Worm (Caenorhabditis elegans) whole organism, L4 larva: ENCODE results near the gene T08G5.15.

Experiments used
- F44E2.7 ChIP-seq: fragments of 200-800 bp; sonication (Bioruptor generic); IDR thresholded peaks from 2 replicates; pipeline ENCODE4 v2.1.2; 2022; ENCODE audit warnings: missing genetic modification characterization, missing compliant biosample characterization
- Y48G9A.11 ChIP-seq: fragments of 200-800 bp; sonication (Bioruptor generic); IDR thresholded peaks from 2 replicates; pipeline ENCODE4 v1.3.6; 2022; ENCODE audit warnings: missing genetic modification reagents, missing genetic modification characterization, missing compliant biosample characterization
- Y5F2A.4 ChIP-seq: fragments of 200-800 bp; sonication (Bioruptor generic); optimal IDR thresholded peaks from 2 replicates; lab custom pipeline; 2018; ENCODE audit warnings: mild to moderate bottlenecking, missing genetic modification characterization, missing compliant biosample characterization
- ZK546.5 ChIP-seq, 2 experiments: sonication (generic microtip); optimal IDR thresholded peaks; 2 replicates each; lab custom pipeline; 2017; ENCODE audit warnings: missing biosample characterization in 2 of 2, missing genetic modification characterization in 2 of 2
- aha-1 ChIP-seq: fragments of 150-350 bp; peaks from one replicate; lab custom pipeline; 2014; ENCODE audit warnings: missing biosample characterization, missing genetic modification characterization
- attf-4 ChIP-seq: sonication (generic microtip); optimal IDR thresholded peaks from 3 replicates; lab custom pipeline; 2017; ENCODE audit warnings: missing biosample characterization, missing genetic modification characterization
- ceh-44 ChIP-seq: fragments of 200-800 bp; sonication (Bioruptor generic); IDR thresholded peaks from 2 replicates; pipeline ENCODE4 v1.3.6; 2022; ENCODE audit warnings: missing genetic modification reagents, missing genetic modification characterization, missing compliant biosample characterization
- ctbp-1 ChIP-seq: fragments of 200-800 bp; sonication (Bioruptor generic); IDR thresholded peaks from 2 replicates; pipeline ENCODE4 v1.3.6; 2022; ENCODE audit warnings: missing genetic modification reagents, missing genetic modification characterization, missing compliant biosample characterization
- daf-16 ChIP-seq, 3 experiments: sonication (generic microtip); optimal IDR thresholded peaks; 2 replicates each; lab custom pipeline; 2016 to 2017; ENCODE audit warnings: missing genetic modification characterization in 3 of 3, missing genetic modification reagents in 3 of 3, mild to moderate bottlenecking in 2 of 3, missing compliant biosample characterization in 2 of 3, missing biosample characterization in 1 of 3, moderate library complexity in 1 of 3
- dmd-6 ChIP-seq: fragments of 200-800 bp; sonication (Bioruptor generic); IDR thresholded peaks from 2 replicates; pipeline ENCODE4 v1.3.6; 2022; ENCODE audit warnings: missing genetic modification reagents, missing genetic modification characterization, missing compliant biosample characterization
- dmd-8 ChIP-seq: fragments of 200-800 bp; sonication (Bioruptor generic); IDR thresholded peaks from 2 replicates; pipeline ENCODE4 v1.3.6; 2022; ENCODE audit warnings: missing genetic modification characterization, missing compliant biosample characterization
- dve-1 ChIP-seq: sonication (generic microtip); optimal IDR thresholded peaks from 2 replicates; lab custom pipeline; 2017; ENCODE audit warnings: antibody characterized with exemption, mild to moderate bottlenecking, missing genetic modification characterization, missing compliant biosample characterization; ENCODE audit not compliant: insufficient read depth
- fkh-10 ChIP-seq: fragments of 150-350 bp; optimal IDR thresholded peaks from 2 replicates; lab custom pipeline; 2014; ENCODE audit warnings: missing biosample characterization, missing genetic modification reagents, missing genetic modification characterization
- hif-1 ChIP-seq, 2 experiments: sonication (generic microtip); optimal IDR thresholded peaks; 2 replicates each; lab custom pipeline; 2016 to 2017; ENCODE audit warnings: missing compliant biosample characterization in 2 of 2, missing genetic modification characterization in 2 of 2, missing genetic modification reagents in 2 of 2, missing genotype in 2 of 2, mild to moderate bottlenecking in 1 of 2
- hlh-11 ChIP-seq: fragments of 200-800 bp; sonication (Bioruptor generic); optimal IDR thresholded peaks from 2 replicates; lab custom pipeline; 2018; ENCODE audit warnings: mild to moderate bottlenecking, missing genetic modification characterization, missing compliant biosample characterization
- hlh-30 ChIP-seq: sonication (generic microtip); optimal IDR thresholded peaks from 2 replicates; lab custom pipeline; 2017; ENCODE audit warnings: antibody characterized with exemption, mild to moderate bottlenecking, missing genetic modification characterization, missing compliant biosample characterization; ENCODE audit not compliant: insufficient read depth
- hmg-1.1 ChIP-seq: fragments of 200-800 bp; sonication (Bioruptor generic); IDR thresholded peaks from 2 replicates; pipeline ENCODE4 v1.3.6; 2022; ENCODE audit warnings: missing genetic modification reagents, missing genetic modification characterization, missing compliant biosample characterization
- jun-1 ChIP-seq: fragments of 150-350 bp; optimal IDR thresholded peaks from 2 replicates; lab custom pipeline; 2014; ENCODE audit warnings: missing biosample characterization, missing genetic modification reagents, missing genetic modification characterization
- lim-7 ChIP-seq: fragments of 200-800 bp; sonication (Bioruptor generic); IDR thresholded peaks from 2 replicates; pipeline ENCODE4 v1.3.6; 2022; ENCODE audit warnings: missing genetic modification characterization, missing compliant biosample characterization
- lin-29 ChIP-seq: fragments of 200-800 bp; sonication (Bioruptor generic); IDR thresholded peaks from 2 replicates; pipeline ENCODE4 v1.3.6; 2022; ENCODE audit warnings: missing genetic modification reagents, missing genetic modification characterization, missing compliant biosample characterization
- lin-38 ChIP-seq: fragments of 200-800 bp; sonication (Bioruptor generic); IDR thresholded peaks from 2 replicates; pipeline ENCODE4 v1.3.6; 2022; ENCODE audit warnings: missing genetic modification reagents, missing genetic modification characterization, missing compliant biosample characterization
- lir-3 ChIP-seq: sonication (generic microtip); optimal IDR thresholded peaks from 2 replicates; lab custom pipeline; 2016; ENCODE audit warnings: mild to moderate bottlenecking, missing genetic modification characterization, missing compliant biosample characterization
- madf-5 ChIP-seq, 2 experiments: fragments of 200-800 bp; sonication (Bioruptor generic); IDR thresholded peaks; 2 replicates each; pipeline ENCODE4 v1.3.6; 2022; ENCODE audit warnings: missing compliant biosample characterization in 2 of 2, missing genetic modification characterization in 2 of 2
- mdl-1 ChIP-seq, 2 experiments: fragments of 150-350 bp in 1 of 2; sonication (generic microtip) in 1 of 2; optimal IDR thresholded peaks; 2 replicates each; lab custom pipeline; 2014 to 2017; ENCODE audit warnings: missing biosample characterization in 2 of 2, missing genetic modification characterization in 2 of 2
- mes-2 ChIP-seq: sonication (generic microtip); optimal IDR thresholded peaks from 2 replicates; lab custom pipeline; 2016; ENCODE audit warnings: missing genotype, mild to moderate bottlenecking, missing genetic modification characterization, missing compliant biosample characterization; ENCODE audit not compliant: poor library complexity, severe bottlenecking
- nhr-10 ChIP-seq: fragments of 150-350 bp; optimal IDR thresholded peaks from 2 replicates; lab custom pipeline; 2014; ENCODE audit warnings: missing biosample characterization, missing genetic modification characterization
- nhr-237 ChIP-seq: sonication (generic microtip); optimal IDR thresholded peaks from 2 replicates; lab custom pipeline; 2017; ENCODE audit warnings: missing biosample characterization, missing genetic modification characterization
- nhr-28 ChIP-seq: fragments of 150-350 bp; optimal IDR thresholded peaks from 2 replicates; lab custom pipeline; 2014; ENCODE audit warnings: missing biosample characterization, missing genetic modification characterization
- nhr-48 ChIP-seq: sonication (generic microtip); optimal IDR thresholded peaks from 2 replicates; lab custom pipeline; 2016; ENCODE audit warnings: mild to moderate bottlenecking, missing genetic modification characterization, missing compliant biosample characterization
- pha-4 ChIP-seq, 2 experiments: fragments of 150-350 bp in 1 of 2; fragments of 200-800 bp in 1 of 2; sonication (Bioruptor generic) in 1 of 2; IDR thresholded peaks in 1 of 2; optimal IDR thresholded peaks in 1 of 2; 2 replicates each; pipeline versions ENCODE4 v1.3.6 to Lab custom; 2014 to 2022; ENCODE audit warnings: missing genetic modification characterization in 2 of 2, missing genetic modification reagents in 2 of 2, missing biosample characterization in 1 of 2, missing compliant biosample characterization in 1 of 2
- rbr-2 ChIP-seq: sonication (generic microtip); optimal IDR thresholded peaks from 2 replicates; lab custom pipeline; 2016; ENCODE audit warnings: missing genotype, missing genetic modification characterization, missing compliant biosample characterization
- sdz-12 ChIP-seq: fragments of 200-800 bp; sonication (Bioruptor generic); optimal IDR thresholded peaks from 2 replicates; lab custom pipeline; 2018; ENCODE audit warnings: mild to moderate bottlenecking, missing genetic modification characterization, missing compliant biosample characterization
- skn-1 ChIP-seq: fragments of 150-350 bp; optimal IDR thresholded peaks from 2 replicates; lab custom pipeline; 2014; ENCODE audit warnings: missing biosample characterization, missing genetic modification characterization
- spr-1 ChIP-seq: sonication (generic microtip); optimal IDR thresholded peaks from 2 replicates; lab custom pipeline; 2016; ENCODE audit warnings: mild to moderate bottlenecking, missing genetic modification characterization, missing compliant biosample characterization
- tra-1 ChIP-seq: fragments of 200-800 bp; sonication (Bioruptor generic); IDR thresholded peaks from 2 replicates; pipeline ENCODE4 v1.3.6; 2022; ENCODE audit warnings: missing genetic modification reagents, missing genetic modification characterization, missing compliant biosample characterization
- unc-62 ChIP-seq, 3 experiments: fragments of 150-350 bp in 1 of 3; sonication (generic microtip); optimal IDR thresholded peaks in 2 of 3; peaks in 1 of 3; 1 replicate in 1 of 3; 2 replicates in 2 of 3; lab custom pipeline; 2014 to 2017; ENCODE audit warnings: missing biosample characterization in 3 of 3, missing genetic modification characterization in 3 of 3, missing genetic modification reagents in 3 of 3, missing genotype in 1 of 3
- vab-7 ChIP-seq: fragments of 200-800 bp; sonication (Bioruptor generic); IDR thresholded peaks from 2 replicates; pipeline ENCODE4 v1.3.6; 2022; ENCODE audit warnings: missing genetic modification reagents, missing genetic modification characterization, missing compliant biosample characterization
- zfp-3 ChIP-seq: fragments of 200-800 bp; sonication (Bioruptor generic); conservative IDR thresholded peaks from 2 replicates; pipeline ENCODE4 v1.3.6; 2022; ENCODE audit warnings: missing genetic modification reagents, missing genetic modification characterization, missing compliant biosample characterization
- ztf-11 ChIP-seq: fragments of 150-350 bp; optimal IDR thresholded peaks from 2 replicates; lab custom pipeline; 2014; ENCODE audit warnings: missing biosample characterization, missing genetic modification characterization
- ztf-7 ChIP-seq: fragments of 150-350 bp; optimal IDR thresholded peaks from 2 replicates; lab custom pipeline; 2014; ENCODE audit warnings: missing biosample characterization, missing genetic modification characterization

The T08G5.15 gene

ce11 chrV:14002402-14002801 lies 20.6 kb downstream of the T08G5.15 start:
- TF ChIP-seq aha-1 (tag; lab: Kevin White, UChicago), result peak; percentile 72
- TF ChIP-seq tra-1 (GFP tag; lab: Robert Waterston, UW), result peak; percentile 32; the same call in 1 of the 2 replicates
- TF ChIP-seq mes-2, result peak; percentile 52
- TF ChIP-seq ZK546.5 (tag; optimal IDR thresholded peaks at IDR 0.05; lab: Kevin White, UChicago), result no peak
- no peak for TF ChIP-seq fkh-10 (GFP tag; lab: Kevin White, UChicago)
- no peak for TF ChIP-seq mdl-1 (tag; optimal IDR thresholded peaks at IDR 0.05; lab: Kevin White, UChicago)
- no peak for TF ChIP-seq dmd-8 (GFP tag; lab: Robert Waterston, UW)
- TF ChIP-seq hlh-11 (tag; lab: Kevin White, UChicago), result peak; percentile 56
- no peak for TF ChIP-seq rbr-2 (tag; lab: Kevin White, UChicago)
- TF ChIP-seq vab-7 (GFP tag; lab: Robert Waterston, UW), result no peak
- TF ChIP-seq Y48G9A.11 (GFP tag; lab: Robert Waterston, UW), result no peak
- TF ChIP-seq lin-29 (GFP tag; lab: Robert Waterston, UW), result no peak
- peak; percentile 11 for TF ChIP-seq nhr-28
- no peak for TF ChIP-seq daf-16 (GFP tag; optimal IDR thresholded peaks at IDR 0.05; lab: Kevin White, UChicago)
- TF ChIP-seq daf-16 (tag; optimal IDR thresholded peaks at IDR 0.05; lab: Kevin White, UChicago), result peak; percentile 22
- TF ChIP-seq spr-1, result no peak
- TF ChIP-seq hmg-1.1 (GFP tag; lab: Robert Waterston, UW), result 0 out of 2 replicates have a peak, but pooled peaks have one; percentile 22
- TF ChIP-seq sdz-12, result no peak
- no peak for TF ChIP-seq ztf-7 (tag; lab: Kevin White, UChicago)
- no peak for TF ChIP-seq nhr-48 (tag; lab: Kevin White, UChicago)
- TF ChIP-seq attf-4, result no peak
- peak; percentile 43 for TF ChIP-seq hlh-30 (tag; lab: Kevin White, UChicago)
- peak; percentile 29 for TF ChIP-seq dve-1 (tag; lab: Kevin White, UChicago)

- TF ChIP-seq hif-1 (tag; optimal IDR thresholded peaks at IDR 0.05; lab: Kevin White, UChicago), result peak in 1 of 2 experiments; percentile 69
- no peak for TF ChIP-seq ceh-44 (GFP tag; lab: Robert Waterston, UW)
- TF ChIP-seq aha-1 (tag; lab: Kevin White, UChicago), result peak; percentile 87
Measured at ce11 chrV:14001929-14002328, 21.0 kb downstream of the T08G5.15 start.

ce11 chrV:13993478-13993877 lies 29.5 kb downstream of the T08G5.15 start:
- no peak for TF ChIP-seq ctbp-1 (GFP tag; lab: Robert Waterston, UW)

- TF ChIP-seq nhr-237 (tag; lab: Kevin White, UChicago) (no peak), lin-38 (GFP tag; lab: Robert Waterston, UW) (no peak), unc-62 (GFP tag; optimal IDR thresholded peaks at IDR 0.05 in 1 of 2; lab: Kevin White, UChicago) (peak in 1 of 2 experiments; percentile 56), unc-62 (tag; optimal IDR thresholded peaks at IDR 0.05; lab: Kevin White, UChicago) (no peak), spr-1 (no peak), sdz-12 (no peak), fkh-10 (GFP tag; lab: Kevin White, UChicago) (no peak), lir-3 (tag; lab: Kevin White, UChicago) (no peak)
Measured at ce11 chrV:13992485-13992884, 30.5 kb downstream of the T08G5.15 start, which contains the start of gene droe-4. droe-4 (plus strand) TSS chrV:13992656.

ce11 chrV:13992017-13992416 lies 31.0 kb downstream of the T08G5.15 start:
- peak; percentile 20; the same call in 1 of the 2 replicates for TF ChIP-seq lin-38 (GFP tag; lab: Robert Waterston, UW)

ce11 chrV:13986823-13987222 lies 36.2 kb downstream of the T08G5.15 start:
- TF ChIP-seq skn-1 (tag; lab: Kevin White, UChicago) (no peak), nhr-10 (tag; lab: Kevin White, UChicago) (no peak), hlh-11 (tag; lab: Kevin White, UChicago) (peak; percentile 57), Y5F2A.4 (GFP tag; lab: Kevin White, UChicago) (no peak), lim-7 (GFP tag; lab: Robert Waterston, UW) (0 out of 2 replicates have a peak, but pooled peaks have one; percentile 9), madf-5 (GFP tag; IDR thresholded peaks at IDR 0.05; lab: Robert Waterston, UW) (no peak), aha-1 (tag; lab: Kevin White, UChicago) (no peak), hmg-1.1 (GFP tag; lab: Robert Waterston, UW) (0 out of 2 replicates have a peak, but pooled peaks have one; percentile 28), F44E2.7 (no peak), ztf-11 (tag; lab: Kevin White, UChicago) (no peak), pha-4 (GFP tag; IDR thresholded peaks at IDR 0.05; lab: Robert Waterston, UW) (peak; percentile 50; the same call in 1 of the 2 replicates), pha-4 (tag; optimal IDR thresholded peaks at IDR 0.05; lab: Kevin White, UChicago) (no peak), zfp-3 (GFP tag; lab: Robert Waterston, UW) (0 out of 2 replicates have a peak, but pooled peaks have one; percentile 63), jun-1 (tag; lab: Kevin White, UChicago) (no peak), dmd-6 (GFP tag; lab: Robert Waterston, UW) (peak; percentile 47; the same call in 1 of the 2 replicates)
